Worm (Caenorhabditis elegans) whole organism, late embryonic: Measurements from ENCODE around the gene ZK180.5.

Source experiments
- ceh-9 ChIP-seq: sonication (generic microtip); optimal IDR thresholded peaks from 2 replicates; lab custom pipeline; 2016; ENCODE audit warnings: mild to moderate bottlenecking, missing genetic modification characterization, inconsistent platforms, missing compliant biosample characterization
- elt-4 ChIP-seq: sonication (generic microtip); optimal IDR thresholded peaks from 2 replicates; lab custom pipeline; 2016; ENCODE audit warnings: missing genetic modification characterization, missing compliant biosample characterization
- fkh-6 ChIP-seq: sonication (generic microtip); optimal IDR thresholded peaks from 2 replicates; lab custom pipeline; 2016; ENCODE audit warnings: missing genetic modification characterization, missing compliant biosample characterization
- lim-6 ChIP-seq: sonication (generic microtip); optimal IDR thresholded peaks from 2 replicates; lab custom pipeline; 2016; ENCODE audit warnings: missing genetic modification characterization, missing compliant biosample characterization
- lin-11 ChIP-seq: fragments of 200-800 bp; sonication (Bioruptor generic); optimal IDR thresholded peaks from 2 replicates; lab custom pipeline; 2018; ENCODE audit warnings: mild to moderate bottlenecking, missing genetic modification characterization, missing compliant biosample characterization
- pha-4 ChIP-seq: fragments of 150-350 bp; optimal IDR thresholded peaks from 2 replicates; lab custom pipeline; 2018; ENCODE audit warnings: missing biosample characterization, missing genetic modification reagents, missing genetic modification characterization
- rnt-1 ChIP-seq: sonication (generic microtip); optimal IDR thresholded peaks from 2 replicates; lab custom pipeline; 2016; ENCODE audit warnings: missing genetic modification characterization, missing compliant biosample characterization
- tbx-2 ChIP-seq: sonication (generic microtip); optimal IDR thresholded peaks from 2 replicates; lab custom pipeline; 2016; ENCODE audit warnings: missing genetic modification characterization, missing compliant biosample characterization

- TF ChIP-seq lim-6 (tag; lab: Kevin White, UChicago) (no peak), fkh-6 (no peak), elt-4 (tag; lab: Kevin White, UChicago) (no peak), rnt-1 (tag; lab: Kevin White, UChicago) (no peak), pha-4 (tag; lab: Kevin White, UChicago) (no peak), tbx-2 (tag; lab: Kevin White, UChicago) (no peak), lin-11 (tag; lab: Kevin White, UChicago) (no peak), ceh-9 (tag; lab: Kevin White, UChicago) (no peak)
Measured at ce11 chrIV:4530170-4530569, 13.2 kb upstream of the ZK180.5 start, which contains the start of gene ZK185.3.
